Worm (Caenorhabditis elegans): ENCODE measurements around the gene W06D11.2.

Gene W06D11.2

ce11 chrX:12335808-12336207, 39.3 kb upstream of the W06D11.2 start, which contains the start of gene srd-48:
TSS of gene srd-48 (plus strand) at chrX:12336108.
- TF ChIP-seq ceh-91 (GFP tag; IDR thresholded peaks at IDR 0.05) (no peak), madf-3 (GFP tag; IDR thresholded peaks at IDR 0.05) (no peak), dox-1 (GFP tag; IDR thresholded peaks at IDR 0.05) (no peak), F22D6.2 (tag; optimal IDR thresholded peaks at IDR 0.05) (no peak), cebp-2 (GFP tag; IDR thresholded peaks at IDR 0.05) (no peak), egrh-3 (GFP tag; IDR thresholded peaks at IDR 0.05) (no peak), D2030.7 (GFP tag; IDR thresholded peaks at IDR 0.05) (no peak), zfh-2 (GFP tag; conservative IDR thresholded peaks at IDR 0.05) (no peak), K11D2.4 (GFP tag; IDR thresholded peaks at IDR 0.05) (no peak), hmg-1.2 (GFP tag; IDR thresholded peaks at IDR 0.05) (no peak), Y67H2A.10 (GFP tag; conservative IDR thresholded peaks at IDR 0.05) (no peak), nfyb-1 (GFP tag; IDR thresholded peaks at IDR 0.05) (no peak), lin-40 (tag; optimal IDR thresholded peaks at IDR 0.05) (no peak), egl-18 (GFP tag; IDR thresholded peaks at IDR 0.05) (no peak), ztf-25 (GFP tag; IDR thresholded peaks at IDR 0.05) (no peak), K12H6.12 (tag; optimal IDR thresholded peaks at IDR 0.05) (no peak), let-607 (tag; optimal IDR thresholded peaks at IDR 0.05) (no peak), C06A6.2 (GFP tag; conservative IDR thresholded peaks at IDR 0.05) (no peak)

ce11 chrX:12333479-12333878, 36.9 kb upstream of the W06D11.2 start, which contains the start of gene srd-47:
TSS of gene srd-47 (plus strand) at chrX:12333642.
- TF ChIP-seq unc-130 (GFP tag; optimal IDR thresholded peaks at IDR 0.05) (no peak), ceh-91 (GFP tag; IDR thresholded peaks at IDR 0.05) (no peak), F23B12.7 (tag; optimal IDR thresholded peaks at IDR 0.05; ENCODE audit: insufficient read depth) (no peak), pbrm-1 (GFP tag; IDR thresholded peaks at IDR 0.05) (no peak), hmg-1.2 (GFP tag; IDR thresholded peaks at IDR 0.05) (no peak), F55B11.4 (tag; optimal IDR thresholded peaks at IDR 0.05; ENCODE audit: borderline replicate concordance, insufficient read depth) (no peak), atf-7 (tag; optimal IDR thresholded peaks at IDR 0.05) (no peak), athp-1 (tag; optimal IDR thresholded peaks at IDR 0.05) (no peak), aptf-3 (GFP tag; IDR thresholded peaks at IDR 0.05) (no peak), ztf-28 (GFP tag; IDR thresholded peaks at IDR 0.05) (no peak), egl-44 (GFP tag; IDR thresholded peaks at IDR 0.05) (no peak), somi-1 (GFP tag; optimal IDR thresholded peaks at IDR 0.05) (no peak), snpc-1.1 (tag; optimal IDR thresholded peaks at IDR 0.05; ENCODE audit: insufficient read depth) (no peak)

- TF ChIP-seq efl-1 (GFP tag; optimal IDR thresholded peaks at IDR 0.05): no peak
- TF ChIP-seq sdz-38 (tag; optimal IDR thresholded peaks at IDR 0.05): no peak
- no peak for TF ChIP-seq nhr-80 (tag; optimal IDR thresholded peaks at IDR 0.05)
- no peak for TF ChIP-seq tlf-1 (GFP tag; optimal IDR thresholded peaks at IDR 0.05)
- no peak for TF ChIP-seq lir-1 (GFP tag; conservative IDR thresholded peaks at IDR 0.05)
- TF ChIP-seq ztf-18 (tag; optimal IDR thresholded peaks at IDR 0.05): no peak
- no peak for TF ChIP-seq hmg-1.2 (GFP tag; IDR thresholded peaks at IDR 0.05)
Measured at ce11 chrX:12331795-12332194, 35.3 kb upstream of the W06D11.2 start, which contains the start of gene srd-46. TSS of gene srd-46 (plus strand) at chrX:12332095.

- no peak for TF ChIP-seq dpff-1 (tag; optimal IDR thresholded peaks at IDR 0.05)
- TF ChIP-seq ztf-25 (GFP tag; IDR thresholded peaks at IDR 0.05): no peak
- no peak for TF ChIP-seq lin-40 (tag; optimal IDR thresholded peaks at IDR 0.05)
- no peak for TF ChIP-seq pbrm-1 (GFP tag; IDR thresholded peaks at IDR 0.05)
- TF ChIP-seq madf-8 (GFP tag; conservative IDR thresholded peaks at IDR 0.05): no peak
- no peak for TF ChIP-seq aptf-2 (GFP tag; conservative IDR thresholded peaks at IDR 0.05)
- TF ChIP-seq T26A5.8 (tag; optimal IDR thresholded peaks at IDR 0.05): no peak
- TF ChIP-seq T07F8.4 (tag; optimal IDR thresholded peaks at IDR 0.05): no peak
- no peak for TF ChIP-seq K11D2.4 (GFP tag; IDR thresholded peaks at IDR 0.05)
- TF ChIP-seq Y53F4B.3 (GFP tag; IDR thresholded peaks at IDR 0.05): no peak
Measured at ce11 chrX:12328676-12329075, 32.1 kb upstream of the W06D11.2 start, which contains the start of gene srd-45. TSS of gene srd-45 (plus strand) at chrX:12328976.

Measured in whole organism, young adult.